Worm (Caenorhabditis elegans) whole organism, early embryonic: ENCODE data around the gene let-19.

Experiments used
- B0310.2 ChIP-seq: sonication (generic microtip); optimal IDR thresholded peaks from 2 replicates; lab custom pipeline; 2016; ENCODE audit warnings: mild to moderate bottlenecking, missing genetic modification characterization, missing compliant biosample characterization
- F13C5.2 ChIP-seq: sonication (generic microtip); optimal IDR thresholded peaks from 2 replicates; lab custom pipeline; 2017; ENCODE audit warnings: mild to moderate bottlenecking, missing genetic modification characterization, inconsistent platforms, missing compliant biosample characterization
- aly-1 ChIP-seq: sonication (generic microtip); optimal IDR thresholded peaks from 2 replicates; lab custom pipeline; 2016; ENCODE audit warnings: missing genetic modification characterization, missing compliant biosample characterization
- ama-1 ChIP-seq: fragments of 150-350 bp; optimal IDR thresholded peaks from 2 replicates; lab custom pipeline; 2014
- ceh-13 ChIP-seq: fragments of 200-800 bp; sonication (Bioruptor generic); optimal IDR thresholded peaks from 2 replicates; lab custom pipeline; 2018; ENCODE audit warnings: mild to moderate bottlenecking, missing genetic modification characterization, missing compliant biosample characterization
- ceh-36 ChIP-seq: sonication (generic microtip); optimal IDR thresholded peaks from 2 replicates; lab custom pipeline; 2016; ENCODE audit warnings: missing genetic modification characterization, inconsistent platforms, missing compliant biosample characterization
- ets-7 ChIP-seq: sonication (generic microtip); optimal IDR thresholded peaks from 2 replicates; lab custom pipeline; 2016; ENCODE audit warnings: missing genotype, missing genetic modification characterization, missing compliant biosample characterization
- flt-1 ChIP-seq: fragments of 200-800 bp; sonication (Bioruptor generic); IDR thresholded peaks from 2 replicates; pipeline ENCODE4 v1.3.6; 2022; ENCODE audit warnings: missing genetic modification characterization, missing compliant biosample characterization
- hmbx-1 ChIP-seq: sonication (generic microtip); optimal IDR thresholded peaks from 2 replicates; lab custom pipeline; 2016; ENCODE audit warnings: mild to moderate bottlenecking, missing genetic modification characterization, missing compliant biosample characterization
- hmg-4 ChIP-seq: fragments of 200-800 bp; sonication (Bioruptor generic); optimal IDR thresholded peaks from 2 replicates; lab custom pipeline; 2018; ENCODE audit warnings: mild to moderate bottlenecking, missing genetic modification characterization, missing compliant biosample characterization
- hnd-1 ChIP-seq: sonication (generic microtip); optimal IDR thresholded peaks from 2 replicates; lab custom pipeline; 2016; ENCODE audit warnings: missing genetic modification characterization, missing compliant biosample characterization
- pes-1 ChIP-seq: fragments of 200-800 bp; sonication (Bioruptor generic); IDR thresholded peaks from 2 replicates; pipeline ENCODE4 v1.3.6; 2022; ENCODE audit warnings: missing genetic modification reagents, missing genetic modification characterization, missing compliant biosample characterization
- scrt-1 ChIP-seq: fragments of 200-800 bp; sonication (Bioruptor generic); IDR thresholded peaks from 2 replicates; pipeline ENCODE4 v1.3.6; 2022; ENCODE audit warnings: missing genetic modification characterization, missing compliant biosample characterization
- sea-1 ChIP-seq: fragments of 200-800 bp; sonication (Bioruptor generic); conservative IDR thresholded peaks from 2 replicates; pipeline ENCODE4 v1.3.6; 2022; ENCODE audit warnings: missing genetic modification characterization, missing compliant biosample characterization
- tbx-11 ChIP-seq: fragments of 200-800 bp; sonication (Bioruptor generic); IDR thresholded peaks from 2 replicates; pipeline ENCODE4 v1.3.6; 2022; ENCODE audit warnings: missing genetic modification characterization, missing compliant biosample characterization
- tbx-37 ChIP-seq: fragments of 200-800 bp; sonication (Bioruptor generic); conservative IDR thresholded peaks from 2 replicates; pipeline ENCODE4 v1.3.6; 2022; ENCODE audit warnings: missing genetic modification reagents, missing genetic modification characterization, missing compliant biosample characterization
- tra-4 ChIP-seq: sonication (generic microtip); optimal IDR thresholded peaks from 2 replicates; lab custom pipeline; 2017; ENCODE audit warnings: missing genetic modification characterization, missing compliant biosample characterization

Gene let-19

DNA sequence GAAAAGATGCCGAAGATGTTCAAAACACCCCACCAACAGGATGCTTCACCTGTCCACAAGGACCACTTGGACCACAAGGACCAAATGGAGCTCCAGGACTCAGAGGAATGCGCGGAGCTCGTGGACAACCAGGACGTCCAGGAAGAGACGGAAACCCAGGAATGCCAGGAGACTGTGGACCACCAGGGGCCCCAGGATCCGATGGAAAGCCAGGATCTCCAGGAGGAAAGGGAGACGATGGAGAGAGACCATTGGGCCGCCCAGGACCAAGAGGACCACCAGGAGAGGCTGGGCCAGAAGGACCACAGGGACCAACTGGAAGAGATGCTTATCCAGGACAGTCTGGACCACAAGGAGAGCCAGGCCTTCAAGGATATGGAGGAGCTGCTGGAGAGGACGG lies 37.1 kb upstream of the let-19 start:
- no peak for TF ChIP-seq scrt-1
- TF ChIP-seq tbx-37 (GFP tag; lab: Robert Waterston, UW): no peak
- TF ChIP-seq ets-7: no peak
- TF ChIP-seq B0310.2: no peak
- no peak for TF ChIP-seq sea-1 (GFP tag; lab: Robert Waterston, UW)
- no peak for TF ChIP-seq hmbx-1 (tag; lab: Kevin White, UChicago)
- no peak for TF ChIP-seq tra-4 (tag; lab: Kevin White, UChicago)
- no peak for TF ChIP-seq ceh-13 (GFP tag; lab: Kevin White, UChicago)
- TF ChIP-seq tbx-11 (GFP tag; lab: Robert Waterston, UW): no peak
- TF ChIP-seq pes-1 (GFP tag; lab: Robert Waterston, UW): no peak
- no peak for TF ChIP-seq aly-1 (tag; lab: Kevin White, UChicago)

DNA sequence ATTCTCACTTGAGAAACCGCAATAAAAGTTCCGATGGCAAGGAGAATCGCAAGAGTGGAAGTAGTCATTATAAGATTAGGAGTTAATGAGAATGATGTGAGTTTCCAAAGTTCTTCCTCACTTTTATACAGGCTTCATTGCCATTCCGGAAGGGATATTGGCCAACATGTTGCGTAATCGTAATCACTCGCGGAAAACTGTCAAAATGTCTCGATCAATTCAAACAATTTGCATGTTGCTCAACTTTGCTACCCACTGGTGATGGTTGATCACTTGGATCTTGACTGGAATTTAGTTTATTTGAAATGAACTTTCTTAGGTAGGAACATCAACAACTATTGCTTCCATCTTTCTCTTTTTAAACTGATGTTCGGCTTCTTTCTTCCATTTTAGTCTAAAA lies 33.3 kb upstream of the let-19 start, which contains the start of gene idpb-4:
Gene idpb-4 (minus strand): TSS at position 101 of the 400 bp plus-strand sequence.
- TF ChIP-seq hmbx-1 (tag; lab: Kevin White, UChicago) (no peak), ceh-13 (GFP tag; lab: Kevin White, UChicago) (no peak), ets-7 (no peak), tbx-37 (GFP tag; lab: Robert Waterston, UW) (no peak), ceh-36 (tag; lab: Kevin White, UChicago) (no peak)

DNA sequence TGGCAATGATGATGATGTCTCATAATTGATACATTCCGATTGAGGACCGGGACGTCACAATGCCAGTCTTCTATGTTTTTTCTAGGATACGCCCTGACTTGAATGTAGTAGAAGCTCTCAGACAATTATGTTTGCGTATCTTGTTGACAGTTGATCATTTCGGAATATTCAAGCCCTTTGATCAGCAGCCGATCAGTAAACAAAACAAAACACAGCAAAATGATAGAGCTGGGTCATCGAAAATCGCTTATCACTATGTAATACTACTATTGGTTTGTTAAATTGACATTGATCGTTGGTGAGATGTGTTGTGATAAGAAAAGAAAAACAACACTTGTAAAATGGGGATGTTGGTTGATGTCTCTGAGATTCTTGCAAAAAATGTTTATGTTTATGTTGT lies 32.5 kb upstream of the let-19 start:
- TF ChIP-seq sea-1 (GFP tag; lab: Robert Waterston, UW): no peak
- no peak for TF ChIP-seq ets-7
- TF ChIP-seq pes-1 (GFP tag; lab: Robert Waterston, UW): no peak
- no peak for TF ChIP-seq ceh-36 (tag; lab: Kevin White, UChicago)
- TF ChIP-seq hmbx-1 (tag; lab: Kevin White, UChicago): no peak
- no peak for TF ChIP-seq hnd-1 (tag; lab: Kevin White, UChicago)

DNA sequence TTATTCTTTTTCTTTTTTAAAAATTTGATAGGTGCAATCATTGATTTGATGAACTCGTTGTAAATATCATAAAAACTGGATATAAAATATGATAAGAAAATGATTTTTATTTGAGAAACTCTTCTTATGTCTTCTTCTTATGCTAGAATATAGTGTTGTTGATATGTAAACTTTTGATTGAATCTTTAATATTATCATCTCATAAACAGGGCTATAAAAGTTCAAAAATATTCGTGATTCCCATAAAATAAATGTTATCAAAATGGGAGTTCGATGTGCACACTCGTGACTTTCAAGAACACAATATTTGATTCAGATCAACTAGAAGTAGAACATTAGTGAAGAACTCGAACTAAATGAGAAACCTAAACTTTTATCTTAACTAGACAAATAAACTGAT lies 31.8 kb upstream of the let-19 start:
- TF ChIP-seq hnd-1 (tag; lab: Kevin White, UChicago): no peak

- TF ChIP-seq hnd-1 (tag; lab: Kevin White, UChicago): no peak
- no peak for TF ChIP-seq tbx-37 (GFP tag; lab: Robert Waterston, UW)
- no peak for TF ChIP-seq ceh-36 (tag; lab: Kevin White, UChicago)
Measured at ce11 chrII:8740326-8740949, 30.3 kb upstream of the let-19 start.

DNA sequence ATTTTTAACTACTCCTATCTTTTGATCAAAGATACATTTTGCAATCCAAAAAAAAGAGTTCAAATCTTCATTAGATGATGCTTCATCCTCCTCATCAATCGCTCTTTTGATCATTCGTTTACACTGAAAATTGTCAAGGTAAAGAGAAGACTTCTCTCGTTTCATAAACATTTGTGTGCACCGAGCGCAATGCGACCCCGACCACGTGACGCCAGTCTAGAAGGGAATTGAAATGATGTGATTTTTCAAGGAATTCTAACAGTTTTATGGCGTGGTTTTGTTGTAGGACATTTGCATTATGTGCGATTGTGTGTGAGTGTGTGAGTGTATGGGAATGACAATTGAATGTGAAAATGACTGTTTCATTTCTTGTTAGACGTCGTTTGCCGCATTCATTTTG lies 29.5 kb upstream of the let-19 start:
- TF ChIP-seq tra-4 (tag; lab: Kevin White, UChicago) (no peak), ceh-36 (tag; lab: Kevin White, UChicago) (no peak)

DNA sequence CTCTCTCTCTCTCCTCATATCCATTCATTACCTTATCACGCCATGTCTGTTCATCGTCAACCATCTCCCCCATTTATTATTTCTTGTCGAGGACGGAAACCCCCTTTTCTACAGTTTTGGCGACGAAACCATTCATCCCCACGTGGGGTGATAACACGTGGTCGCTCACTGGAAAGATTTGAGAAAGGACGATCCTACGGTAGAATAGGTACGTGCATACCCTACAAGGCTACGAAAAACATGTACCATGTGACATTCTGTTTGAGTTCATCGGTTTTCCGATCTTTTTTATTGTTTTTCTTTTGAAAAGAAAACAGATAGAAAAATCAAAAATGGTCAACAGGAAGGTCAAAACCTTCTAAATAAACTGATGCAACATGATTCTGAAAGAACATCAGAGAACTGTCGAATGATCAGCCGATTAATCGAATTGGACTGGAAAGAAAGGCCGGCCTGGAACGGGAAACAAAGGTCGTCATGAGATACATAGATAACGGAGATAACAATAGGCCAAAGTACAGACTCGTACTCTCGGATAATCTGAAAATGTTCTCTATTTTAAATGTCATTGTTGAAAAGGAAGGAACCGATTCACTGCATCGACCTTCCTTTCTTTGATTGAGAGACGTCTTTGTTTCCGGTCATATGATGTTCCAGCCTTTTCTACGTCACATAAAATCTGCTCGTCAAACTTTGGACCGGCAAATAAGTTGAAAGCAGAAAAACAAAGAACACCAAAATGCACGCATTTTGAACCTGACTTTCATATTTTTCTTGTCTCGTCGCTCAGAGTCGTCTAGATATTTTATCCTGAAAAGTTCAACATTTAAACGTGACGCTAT lies 28.5 kb upstream of the let-19 start:
- TF ChIP-seq hnd-1 (tag; lab: Kevin White, UChicago) (no peak), hmbx-1 (tag; lab: Kevin White, UChicago) (no peak), scrt-1 (no peak), flt-1 (no peak), aly-1 (tag; lab: Kevin White, UChicago) (no peak), tra-4 (tag; lab: Kevin White, UChicago) (no peak), ceh-13 (GFP tag; lab: Kevin White, UChicago) (no peak), F13C5.2 (no peak), hmg-4 (GFP tag; lab: Kevin White, UChicago) (no peak), tbx-37 (GFP tag; lab: Robert Waterston, UW) (no peak), ets-7 (no peak), tbx-11 (GFP tag; lab: Robert Waterston, UW) (no peak), ama-1 (lab: Kevin White, UChicago) (no peak), sea-1 (GFP tag; lab: Robert Waterston, UW) (no peak), ceh-36 (tag; lab: Kevin White, UChicago) (no peak), pes-1 (GFP tag; lab: Robert Waterston, UW) (no peak), B0310.2 (no peak)

ce11 chrII:8742972-8743371 lies 27.8 kb upstream of the let-19 start:
- TF ChIP-seq hmbx-1 (tag; lab: Kevin White, UChicago): no peak
- TF ChIP-seq ets-7: no peak
- no peak for TF ChIP-seq scrt-1
- no peak for TF ChIP-seq flt-1
- no peak for TF ChIP-seq hnd-1 (tag; lab: Kevin White, UChicago)
- TF ChIP-seq B0310.2: no peak
- no peak for TF ChIP-seq tra-4 (tag; lab: Kevin White, UChicago)
- TF ChIP-seq aly-1 (tag; lab: Kevin White, UChicago): no peak
- TF ChIP-seq ama-1 (lab: Kevin White, UChicago): no peak
- TF ChIP-seq pes-1 (GFP tag; lab: Robert Waterston, UW): no peak
- TF ChIP-seq ceh-36 (tag; lab: Kevin White, UChicago): no peak
- no peak for TF ChIP-seq hmg-4 (GFP tag; lab: Kevin White, UChicago)
- TF ChIP-seq F13C5.2: no peak
- TF ChIP-seq ceh-13 (GFP tag; lab: Kevin White, UChicago): no peak
